Worm (Caenorhabditis elegans) whole organism, L1 larva: ENCODE data around the gene ugt-2.

ENCODE experiments used
- alr-1 ChIP-seq: fragments of 200-800 bp; sonication (Bioruptor generic); optimal IDR thresholded peaks from 2 replicates; lab custom pipeline; 2018; ENCODE audit warnings: borderline replicate concordance, mild to moderate bottlenecking, missing genetic modification characterization, missing compliant biosample characterization
- ceh-88 ChIP-seq: fragments of 200-800 bp; sonication (Bioruptor generic); IDR thresholded peaks from 2 replicates; pipeline ENCODE4 v1.3.6; 2022; ENCODE audit warnings: missing genetic modification characterization, missing compliant biosample characterization
- fkh-10 ChIP-seq: sonication (generic microtip); optimal IDR thresholded peaks from 2 replicates; lab custom pipeline; 2017; ENCODE audit warnings: missing biosample characterization, missing genetic modification reagents, missing genetic modification characterization
- hlh-4 ChIP-seq: sonication (generic microtip); optimal IDR thresholded peaks from 2 replicates; lab custom pipeline; 2016; ENCODE audit warnings: mild to moderate bottlenecking, missing genetic modification characterization, missing compliant biosample characterization
- lin-13 ChIP-seq: fragments of 150-350 bp; optimal IDR thresholded peaks from 2 replicates; lab custom pipeline; 2014; ENCODE audit warnings: missing biosample characterization, missing genetic modification reagents, missing genetic modification characterization
- lsy-2 ChIP-seq, 2 experiments: fragments of 150-350 bp; optimal IDR thresholded peaks; 2 replicates each; lab custom pipeline; 2014; ENCODE audit warnings: missing biosample characterization in 2 of 2, missing genetic modification characterization in 2 of 2
- nhr-76 ChIP-seq: sonication (generic microtip); optimal IDR thresholded peaks from 2 replicates; lab custom pipeline; 2017; ENCODE audit warnings: missing biosample characterization, missing genetic modification characterization
- rnt-1 ChIP-seq: sonication (generic microtip); optimal IDR thresholded peaks from 2 replicates; lab custom pipeline; 2016; ENCODE audit warnings: mild to moderate bottlenecking, missing genetic modification characterization, moderate library complexity, missing compliant biosample characterization
- sox-4 ChIP-seq: sonication (generic microtip); optimal IDR thresholded peaks from 2 replicates; lab custom pipeline; 2016; ENCODE audit warnings: missing genetic modification characterization, missing compliant biosample characterization
- ztf-11 ChIP-seq, 2 experiments: sonication (generic microtip); optimal IDR thresholded peaks; 2 replicates each; lab custom pipeline; 2016 to 2017; ENCODE audit warnings: missing genetic modification characterization in 2 of 2, missing biosample characterization in 1 of 2, missing compliant biosample characterization in 1 of 2
- ztf-4 ChIP-seq: fragments of 150-350 bp; optimal IDR thresholded peaks from 2 replicates; lab custom pipeline; 2014; ENCODE audit warnings: missing biosample characterization, missing genetic modification characterization

DNA sequence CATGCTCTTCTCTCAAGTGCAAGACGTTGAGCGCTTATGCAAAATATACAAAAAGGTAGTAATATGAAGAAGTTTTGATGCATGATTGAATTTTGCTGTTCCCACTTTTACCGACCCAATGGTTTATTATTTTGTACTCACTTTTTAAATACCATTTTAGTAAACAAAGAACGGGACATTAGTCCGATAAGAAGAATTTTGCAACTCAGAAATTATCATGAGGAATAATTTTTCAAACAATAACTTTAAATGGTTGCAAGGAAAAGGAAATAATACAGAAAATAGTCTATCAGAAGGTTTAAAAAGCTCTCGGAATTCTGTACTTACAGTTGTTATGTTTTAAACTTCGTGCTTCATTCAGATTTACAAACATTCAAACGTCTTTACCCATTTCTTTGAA is 16.0 kb downstream of the ugt-2 start, which contains the start of gene F15H10.9:
- no peak for TF ChIP-seq lin-13 (GFP tag; lab: Kevin White, UChicago)
- no peak for TF ChIP-seq ztf-11 (tag; optimal IDR thresholded peaks at IDR 0.05; lab: Kevin White, UChicago)
- no peak for TF ChIP-seq ceh-88 (GFP tag; lab: Robert Waterston, UW)
- no peak for TF ChIP-seq fkh-10 (GFP tag; lab: Kevin White, UChicago)
- no peak for TF ChIP-seq sox-4 (tag; lab: Kevin White, UChicago)
- TF ChIP-seq alr-1 (tag; lab: Kevin White, UChicago) = no peak
- no peak for TF ChIP-seq rnt-1 (tag; lab: Kevin White, UChicago)
- no peak for TF ChIP-seq nhr-76 (tag; lab: Kevin White, UChicago)
- no peak for TF ChIP-seq lsy-2 (tag; optimal IDR thresholded peaks at IDR 0.05; lab: Kevin White, UChicago)
- no peak for TF ChIP-seq hlh-4 (tag; lab: Kevin White, UChicago)
- no peak for TF ChIP-seq ztf-4 (tag; lab: Kevin White, UChicago)
